Worm (Caenorhabditis elegans) whole organism, early embryonic: ENCODE results near the gene hbl-1.

Source experiments
- aly-1 ChIP-seq: sonication (generic microtip); optimal IDR thresholded peaks from 2 replicates; lab custom pipeline; 2016; ENCODE audit warnings: missing genetic modification characterization, missing compliant biosample characterization
- ceh-13 ChIP-seq: fragments of 200-800 bp; sonication (Bioruptor generic); optimal IDR thresholded peaks from 2 replicates; lab custom pipeline; 2018; ENCODE audit warnings: mild to moderate bottlenecking, missing genetic modification characterization, missing compliant biosample characterization
- ceh-36 ChIP-seq: sonication (generic microtip); optimal IDR thresholded peaks from 2 replicates; lab custom pipeline; 2016; ENCODE audit warnings: missing genetic modification characterization, inconsistent platforms, missing compliant biosample characterization
- hmbx-1 ChIP-seq: sonication (generic microtip); optimal IDR thresholded peaks from 2 replicates; lab custom pipeline; 2016; ENCODE audit warnings: mild to moderate bottlenecking, missing genetic modification characterization, missing compliant biosample characterization
- hnd-1 ChIP-seq: sonication (generic microtip); optimal IDR thresholded peaks from 2 replicates; lab custom pipeline; 2016; ENCODE audit warnings: missing genetic modification characterization, missing compliant biosample characterization
- pes-1 ChIP-seq: fragments of 200-800 bp; sonication (Bioruptor generic); IDR thresholded peaks from 2 replicates; pipeline ENCODE4 v1.3.6; 2022; ENCODE audit warnings: missing genetic modification reagents, missing genetic modification characterization, missing compliant biosample characterization
- scrt-1 ChIP-seq: fragments of 200-800 bp; sonication (Bioruptor generic); IDR thresholded peaks from 2 replicates; pipeline ENCODE4 v1.3.6; 2022; ENCODE audit warnings: missing genetic modification characterization, missing compliant biosample characterization
- sea-1 ChIP-seq: fragments of 200-800 bp; sonication (Bioruptor generic); conservative IDR thresholded peaks from 2 replicates; pipeline ENCODE4 v1.3.6; 2022; ENCODE audit warnings: missing genetic modification characterization, missing compliant biosample characterization

DNA sequence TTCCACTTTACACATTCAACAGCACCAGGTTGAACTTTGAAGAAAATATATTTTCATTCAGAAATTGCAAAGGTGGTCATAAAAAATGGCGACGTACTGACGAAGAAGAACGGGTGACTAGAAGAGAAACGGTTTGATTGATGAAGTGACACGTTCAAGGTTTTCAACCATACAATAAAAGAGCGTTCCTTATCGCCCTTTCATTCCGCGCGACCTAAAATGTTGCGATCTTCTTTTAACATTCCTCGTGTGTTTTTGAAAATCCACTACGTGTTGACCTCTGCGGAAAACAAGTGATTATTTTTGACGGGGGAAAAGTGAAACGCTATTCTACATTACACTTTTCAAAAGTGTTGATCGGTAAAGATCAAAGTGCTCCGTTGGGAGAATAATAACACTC, 6.1 kb downstream of the hbl-1 start:
- TF ChIP-seq sea-1 (GFP tag; lab: Robert Waterston, UW) (no peak), ceh-13 (GFP tag; lab: Kevin White, UChicago) (no peak), hnd-1 (tag; lab: Kevin White, UChicago) (no peak), pes-1 (GFP tag; lab: Robert Waterston, UW) (no peak), ceh-36 (tag; lab: Kevin White, UChicago) (no peak), aly-1 (tag; lab: Kevin White, UChicago) (no peak), scrt-1 (GFP tag; lab: Robert Waterston, UW) (no peak), hmbx-1 (tag; lab: Kevin White, UChicago) (no peak)
